Worm (Caenorhabditis elegans) whole organism, L1 larva: ENCODE data around the gene slc-25A26.

Experiments used
- C34B4.2 ChIP-seq: sonication (generic microtip); optimal IDR thresholded peaks from 2 replicates; lab custom pipeline; 2017; ENCODE audit warnings: mild to moderate bottlenecking, missing genetic modification characterization, missing compliant biosample characterization
- aly-2 ChIP-seq: fragments of 150-350 bp; optimal IDR thresholded peaks from 2 replicates; lab custom pipeline; 2014; ENCODE audit warnings: missing biosample characterization, missing genetic modification characterization
- blmp-1 ChIP-seq: fragments of 150-350 bp; optimal IDR thresholded peaks from 2 replicates; lab custom pipeline; 2014; ENCODE audit warnings: missing biosample characterization, missing genetic modification characterization
- ceh-63 ChIP-seq: fragments of 200-800 bp; sonication (Bioruptor generic); optimal IDR thresholded peaks from 2 replicates; lab custom pipeline; 2018; ENCODE audit warnings: mild to moderate bottlenecking, missing genetic modification characterization, missing compliant biosample characterization
- ceh-8 ChIP-seq: fragments of 200-800 bp; sonication (Bioruptor generic); optimal IDR thresholded peaks from 2 replicates; lab custom pipeline; 2018; ENCODE audit warnings: mild to moderate bottlenecking, missing genetic modification characterization, moderate library complexity, missing compliant biosample characterization
- ceh-82 ChIP-seq, 3 experiments: fragments of 150-350 bp in 1 of 3; sonication (generic microtip) in 2 of 3; optimal IDR thresholded peaks; 2 replicates each; lab custom pipeline; 2014 to 2017; ENCODE audit warnings: missing biosample characterization in 3 of 3, missing genetic modification characterization in 3 of 3
- efl-1 ChIP-seq, 4 experiments: fragments of 150-350 bp; optimal IDR thresholded peaks in 3 of 4; peaks in 1 of 4; 1 replicate in 1 of 4; 2 replicates in 3 of 4; lab custom pipeline; 2014; ENCODE audit warnings: missing biosample characterization in 2 of 4, missing genetic modification characterization in 2 of 4, missing genetic modification reagents in 2 of 4
- egl-27 ChIP-seq, 2 experiments: fragments of 150-350 bp in 1 of 2; sonication (generic microtip); optimal IDR thresholded peaks; 3 replicates each; lab custom pipeline; 2017 to 2018; ENCODE audit warnings: missing biosample characterization in 2 of 2, missing genetic modification characterization in 2 of 2, missing genetic modification reagents in 2 of 2
- elt-3 ChIP-seq, 6 experiments: fragments of 150-350 bp in 1 of 6; sonication (generic microtip); optimal IDR thresholded peaks; 2 replicates each; lab custom pipeline; 2017 to 2018; ENCODE audit warnings: missing biosample characterization in 6 of 6, missing genetic modification characterization in 6 of 6, inconsistent platforms in 1 of 6
- ets-5 ChIP-seq: fragments of 200-800 bp; sonication (Bioruptor generic); IDR thresholded peaks from 2 replicates; pipeline ENCODE4 v1.3.6; 2022; ENCODE audit warnings: missing genetic modification characterization, missing compliant biosample characterization
- fkh-10 ChIP-seq: sonication (generic microtip); optimal IDR thresholded peaks from 2 replicates; lab custom pipeline; 2017; ENCODE audit warnings: missing biosample characterization, missing genetic modification reagents, missing genetic modification characterization
- fkh-4 ChIP-seq: sonication (generic microtip); optimal IDR thresholded peaks from 2 replicates; lab custom pipeline; 2016; ENCODE audit warnings: missing compliant biosample characterization, missing genetic modification characterization, borderline replicate concordance
- fos-1 ChIP-seq: fragments of 150-350 bp; optimal IDR thresholded peaks from 2 replicates; lab custom pipeline; 2014; ENCODE audit warnings: missing biosample characterization, missing genetic modification characterization
- irx-1 ChIP-seq: sonication (generic microtip); optimal IDR thresholded peaks from 2 replicates; lab custom pipeline; 2016; ENCODE audit warnings: missing genetic modification characterization, missing compliant biosample characterization
- isw-1 ChIP-seq: fragments of 200-800 bp; sonication (Bioruptor generic); IDR thresholded peaks from 2 replicates; pipeline ENCODE4 v1.3.6; 2022; ENCODE audit warnings: missing genetic modification characterization, missing compliant biosample characterization
- lin-13 ChIP-seq: fragments of 150-350 bp; optimal IDR thresholded peaks from 2 replicates; lab custom pipeline; 2014; ENCODE audit warnings: missing biosample characterization, missing genetic modification reagents, missing genetic modification characterization
- lin-14 ChIP-seq: fragments of 200-800 bp; sonication (Bioruptor generic); optimal IDR thresholded peaks from 2 replicates; lab custom pipeline; 2018; ENCODE audit warnings: mild to moderate bottlenecking, missing genetic modification characterization, moderate library complexity, missing compliant biosample characterization
- lin-35 ChIP-seq, 2 experiments: fragments of 150-350 bp; optimal IDR thresholded peaks; 2 replicates each; lab custom pipeline; 2014; ENCODE audit warnings: missing biosample characterization in 2 of 2, missing genetic modification characterization in 2 of 2, missing genetic modification reagents in 2 of 2
- lsy-2 ChIP-seq, 2 experiments: fragments of 150-350 bp; optimal IDR thresholded peaks; 2 replicates each; lab custom pipeline; 2014; ENCODE audit warnings: missing biosample characterization in 2 of 2, missing genetic modification characterization in 2 of 2
- mdl-1 ChIP-seq, 2 experiments: fragments of 150-350 bp; optimal IDR thresholded peaks; 2 replicates each; lab custom pipeline; 2014 to 2017; ENCODE audit warnings: missing biosample characterization in 2 of 2, missing genetic modification characterization in 2 of 2, inconsistent platforms in 1 of 2
- mef-2 ChIP-seq: fragments of 150-350 bp; optimal IDR thresholded peaks from 2 replicates; lab custom pipeline; 2014; ENCODE audit warnings: missing biosample characterization, missing genetic modification characterization
- nhr-12 ChIP-seq: sonication (generic microtip); optimal IDR thresholded peaks from 2 replicates; lab custom pipeline; 2017; ENCODE audit warnings: missing biosample characterization, missing genetic modification characterization
- nhr-19 ChIP-seq: fragments of 200-800 bp; sonication (Bioruptor generic); conservative IDR thresholded peaks from 2 replicates; pipeline ENCODE4 v1.3.6; 2022; ENCODE audit warnings: missing genetic modification characterization, missing compliant biosample characterization
- nhr-20 ChIP-seq: sonication (generic microtip); optimal IDR thresholded peaks from 2 replicates; lab custom pipeline; 2016; ENCODE audit warnings: mild to moderate bottlenecking, missing genetic modification characterization, missing compliant biosample characterization
- nhr-237 ChIP-seq: fragments of 150-350 bp; optimal IDR thresholded peaks from 2 replicates; lab custom pipeline; 2014; ENCODE audit warnings: missing biosample characterization, missing genetic modification characterization
- nhr-47 ChIP-seq: sonication (generic microtip); optimal IDR thresholded peaks from 2 replicates; lab custom pipeline; 2016; ENCODE audit warnings: mild to moderate bottlenecking, missing genetic modification characterization, moderate library complexity, missing compliant biosample characterization
- nhr-71 ChIP-seq: sonication (generic microtip); optimal IDR thresholded peaks from 2 replicates; lab custom pipeline; 2016; ENCODE audit warnings: mild to moderate bottlenecking, missing genetic modification characterization, moderate library complexity, missing compliant biosample characterization
- nhr-77 ChIP-seq: fragments of 150-350 bp; optimal IDR thresholded peaks from 2 replicates; lab custom pipeline; 2014; ENCODE audit warnings: missing biosample characterization, missing genetic modification characterization
- nhr-85 ChIP-seq: sonication (generic microtip); peaks from one replicate; lab custom pipeline; 2016; ENCODE audit warnings: missing genetic modification characterization, inconsistent platforms, missing compliant biosample characterization
- nhr-90 ChIP-seq: sonication (generic microtip); optimal IDR thresholded peaks from 2 replicates; lab custom pipeline; 2016; ENCODE audit warnings: mild to moderate bottlenecking, missing genetic modification characterization, missing compliant biosample characterization; ENCODE audit not compliant: poor library complexity
- rnt-1 ChIP-seq: sonication (generic microtip); optimal IDR thresholded peaks from 2 replicates; lab custom pipeline; 2016; ENCODE audit warnings: mild to moderate bottlenecking, missing genetic modification characterization, moderate library complexity, missing compliant biosample characterization
- skn-1 ChIP-seq: fragments of 150-350 bp; optimal IDR thresholded peaks from 2 replicates; lab custom pipeline; 2014; ENCODE audit warnings: missing biosample characterization, missing genetic modification characterization
- snu-23 ChIP-seq: sonication (generic microtip); optimal IDR thresholded peaks from 2 replicates; lab custom pipeline; 2016; ENCODE audit warnings: missing genetic modification characterization, missing compliant biosample characterization
- sox-4 ChIP-seq: sonication (generic microtip); optimal IDR thresholded peaks from 2 replicates; lab custom pipeline; 2016; ENCODE audit warnings: missing genetic modification characterization, missing compliant biosample characterization
- sptf-1 ChIP-seq: fragments of 150-350 bp; optimal IDR thresholded peaks from 2 replicates; lab custom pipeline; 2014; ENCODE audit warnings: missing biosample characterization, missing genetic modification characterization
- sup-37 ChIP-seq: fragments of 200-800 bp; sonication (Bioruptor generic); optimal IDR thresholded peaks from 2 replicates; lab custom pipeline; 2018; ENCODE audit warnings: mild to moderate bottlenecking, missing genetic modification characterization, missing compliant biosample characterization
- unc-130 ChIP-seq: fragments of 150-350 bp; optimal IDR thresholded peaks from 2 replicates; lab custom pipeline; 2017; ENCODE audit warnings: missing biosample characterization, missing genetic modification characterization, inconsistent platforms
- unc-98 ChIP-seq: fragments of 200-800 bp; sonication (Bioruptor generic); IDR thresholded peaks from 2 replicates; pipeline ENCODE4 v1.3.6; 2022; ENCODE audit warnings: missing genetic modification characterization, missing compliant biosample characterization
- xbp-1 ChIP-seq: sonication (generic microtip); optimal IDR thresholded peaks from 2 replicates; lab custom pipeline; 2016; ENCODE audit warnings: missing genetic modification characterization, missing compliant biosample characterization
- zag-1 ChIP-seq: fragments of 150-350 bp; optimal IDR thresholded peaks from 2 replicates; lab custom pipeline; 2014; ENCODE audit warnings: missing biosample characterization, missing genetic modification characterization

The slc-25A26 gene

DNA sequence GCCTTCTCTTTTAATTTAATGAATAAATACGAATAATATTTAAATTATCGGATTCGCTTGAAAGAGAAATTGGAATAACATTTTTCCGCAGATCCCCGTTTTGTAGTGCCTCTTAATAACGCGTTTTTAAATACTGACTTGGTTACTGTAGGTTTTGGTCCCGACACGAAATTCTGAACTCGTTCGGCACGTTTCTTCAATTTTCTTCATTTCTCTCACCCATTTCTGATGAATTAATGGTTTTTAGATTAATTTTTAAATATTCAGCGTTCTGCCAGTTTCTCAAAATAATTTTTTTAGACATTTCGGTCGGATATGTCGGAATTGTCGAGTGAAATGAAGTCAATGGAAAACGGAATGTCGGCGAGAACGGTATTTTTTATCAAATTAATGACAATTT is 28.9 kb upstream of the slc-25A26 start, which contains the start of gene C27B7.5:
Gene C27B7.5, plus strand, starts transcription at position 301 of the 400 bp plus-strand sequence.
- TF ChIP-seq isw-1 (GFP tag; lab: Robert Waterston, UW), result no peak
- no peak for TF ChIP-seq ceh-82 (tag; optimal IDR thresholded peaks at IDR 0.05; lab: Kevin White, UChicago)
- TF ChIP-seq nhr-90 (tag; lab: Kevin White, UChicago), result no peak
- no peak for TF ChIP-seq ets-5 (GFP tag; lab: Robert Waterston, UW)
- no peak for TF ChIP-seq lin-13 (GFP tag; lab: Kevin White, UChicago)
- TF ChIP-seq xbp-1 (tag; lab: Kevin White, UChicago), result no peak
- no peak for TF ChIP-seq nhr-85

ce11 chrIV:8906164-8906563 is 24.1 kb upstream of the slc-25A26 start, which contains the start of gene C27B7.6:
TSS of gene C27B7.6 (minus strand) at chrIV:8906345.
- TF ChIP-seq ets-5 (GFP tag; lab: Robert Waterston, UW), result no peak
- TF ChIP-seq snu-23, result peak; percentile 24
- TF ChIP-seq unc-98, result no peak
- TF ChIP-seq rnt-1 (tag; lab: Kevin White, UChicago), result peak; percentile 40
- TF ChIP-seq nhr-19, result no peak
- TF ChIP-seq efl-1 (optimal IDR thresholded peaks at IDR 0.05; lab: Kevin White, UChicago), result no peak
- peak in 1 of 2 experiments; percentile 83 for TF ChIP-seq efl-1 (GFP tag; optimal IDR thresholded peaks at IDR 0.05 in 1 of 2; lab: Kevin White, UChicago)
- TF ChIP-seq ceh-63 (GFP tag; lab: Kevin White, UChicago), result no peak
- TF ChIP-seq mdl-1 (tag; optimal IDR thresholded peaks at IDR 0.05; lab: Kevin White, UChicago), result no peak
- no peak for TF ChIP-seq nhr-12 (tag; lab: Kevin White, UChicago)
- no peak for TF ChIP-seq lin-14
- TF ChIP-seq nhr-237, result no peak
- no peak for TF ChIP-seq irx-1 (tag; lab: Kevin White, UChicago)
- TF ChIP-seq egl-27 (tag; optimal IDR thresholded peaks at IDR 0.05; lab: Kevin White, UChicago), result no peak
- no peak for TF ChIP-seq zag-1 (tag; lab: Kevin White, UChicago)
- no peak for TF ChIP-seq sox-4 (tag; lab: Kevin White, UChicago)
- TF ChIP-seq sptf-1 (tag; lab: Kevin White, UChicago), result no peak
- no peak for TF ChIP-seq aly-2 (tag; lab: Kevin White, UChicago)
- TF ChIP-seq nhr-71 (tag; lab: Kevin White, UChicago), result peak; percentile 62
- no peak for TF ChIP-seq lsy-2 (tag; optimal IDR thresholded peaks at IDR 0.05; lab: Kevin White, UChicago)
- no peak for TF ChIP-seq nhr-90 (tag; lab: Kevin White, UChicago)
- no peak for TF ChIP-seq ceh-8 (GFP tag; lab: Kevin White, UChicago)
- no peak for TF ChIP-seq nhr-77 (tag; lab: Kevin White, UChicago)
- no peak for TF ChIP-seq mef-2
- peak; percentile 14 for TF ChIP-seq unc-130 (tag; lab: Kevin White, UChicago)

DNA sequence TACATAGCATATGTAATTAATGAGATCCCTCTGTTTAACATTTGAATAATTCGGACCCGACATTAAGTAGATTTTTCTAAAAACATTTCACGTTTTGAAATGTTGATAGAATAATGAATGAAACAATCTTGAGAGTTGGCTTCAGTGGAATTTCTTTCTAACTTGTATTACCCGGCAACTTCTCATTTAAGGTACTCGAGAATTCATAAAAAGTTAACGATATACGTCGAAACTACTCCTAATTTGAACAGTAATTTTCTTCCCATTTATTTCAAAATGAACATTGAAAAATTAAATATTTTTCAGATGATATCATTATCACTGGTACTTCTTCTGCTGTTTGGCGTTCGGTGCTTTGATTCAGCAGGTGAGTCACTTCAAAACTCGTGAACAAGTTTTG is 23.5 kb upstream of the slc-25A26 start, which contains the start of gene C27B7.7:
Gene C27B7.7, plus strand, starts transcription at position 301 of the 400 bp plus-strand sequence.
- no peak for TF ChIP-seq fos-1 (tag; lab: Kevin White, UChicago)
- TF ChIP-seq unc-98, result no peak
- no peak for TF ChIP-seq unc-130 (tag; lab: Kevin White, UChicago)
- no peak for TF ChIP-seq nhr-47 (tag; lab: Kevin White, UChicago)
- TF ChIP-seq fkh-4 (tag; lab: Kevin White, UChicago), result no peak

DNA sequence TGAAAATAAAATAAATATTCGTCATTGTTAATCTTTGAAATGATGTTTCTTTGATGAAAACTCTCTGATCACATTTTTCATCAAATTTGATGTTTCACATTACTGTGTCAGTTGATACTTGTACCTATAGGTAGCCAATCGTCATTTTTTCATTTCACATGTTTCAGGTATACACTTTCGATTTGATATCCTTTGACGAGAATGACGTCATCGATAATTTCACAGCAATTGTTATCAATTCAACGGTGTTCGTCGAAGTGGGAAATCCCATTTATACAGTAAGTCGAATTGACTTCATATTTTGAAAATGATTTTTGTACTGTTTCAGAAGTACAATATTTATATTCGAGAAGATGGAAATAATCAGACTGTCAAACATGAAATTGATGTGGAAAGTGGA is 16.1 kb upstream of the slc-25A26 start:
- TF ChIP-seq elt-3 (tag; optimal IDR thresholded peaks at IDR 0.05; lab: Kevin White, UChicago) (peak in 1 of 6 experiments; percentile 13), skn-1 (tag; lab: Kevin White, UChicago) (no peak), lin-35 (GFP tag; optimal IDR thresholded peaks at IDR 0.05; lab: Kevin White, UChicago) (peak in 1 of 2 experiments; percentile 24), fkh-10 (GFP tag; lab: Kevin White, UChicago) (no peak), sup-37 (no peak), unc-130 (tag; lab: Kevin White, UChicago) (no peak), nhr-47 (tag; lab: Kevin White, UChicago) (no peak), nhr-85 (peak; percentile 42), nhr-19 (no peak), C34B4.2 (no peak), nhr-20 (tag; lab: Kevin White, UChicago) (peak; percentile 14), blmp-1 (tag; lab: Kevin White, UChicago) (peak; percentile 15), lin-14 (no peak)
- TF ChIP-seq, all 84 proteins: peak for 5
